Fruit fly (Drosophila melanogaster): ENCODE results near the gene CG12795.

Gene CG12795

dm6 chr2L:3444789-3445188, 7.5 kb upstream of the CG12795 start (continued):
- peak; percentile 16 for TF ChIP-seq CG13424 (tag; optimal IDR thresholded peaks at IDR 0.05)
- TF ChIP-seq pb (GFP tag; optimal IDR thresholded peaks at IDR 0.05): peak; percentile 34
- no peak for TF ChIP-seq CG5180 (GFP tag; optimal IDR thresholded peaks at IDR 0.05)
- TF ChIP-seq ranshi (GFP tag; IDR thresholded peaks at IDR 0.05): no peak; the same call in 1 of the 2 replicates
- TF ChIP-seq sim (GFP tag; IDR thresholded peaks at IDR 0.05): peak; percentile 39; the same call in 1 of the 2 replicates
- TF ChIP-seq CG14860 (GFP tag; IDR thresholded peaks at IDR 0.05; ENCODE audit: partially characterized antibody): no peak
- no peak for TF ChIP-seq CG10431 (GFP tag; optimal IDR thresholded peaks at IDR 0.05)
- no peak for TF ChIP-seq Asciz (GFP tag; optimal IDR thresholded peaks at IDR 0.05)
- peak; percentile 25 for TF ChIP-seq Six4 (GFP tag; optimal IDR thresholded peaks at IDR 0.05)
- no peak for TF ChIP-seq stc (GFP tag; IDR thresholded peaks at IDR 0.05)
- TF ChIP-seq E2f2 (GFP tag; IDR thresholded peaks at IDR 0.05): 0 out of 2 replicates have a peak, but pooled peaks have one; percentile 24
- peak; percentile 58; the same call in 1 of the 2 replicates for TF ChIP-seq lmd (GFP tag; IDR thresholded peaks at IDR 0.05)
- no peak for TF ChIP-seq peb (GFP tag; IDR thresholded peaks at IDR 0.05)
- no peak for TF ChIP-seq CG7556 (GFP tag; optimal IDR thresholded peaks at IDR 0.05)
- peak; percentile 19 for TF ChIP-seq mam (GFP tag; optimal IDR thresholded peaks at IDR 0.05)
- no peak for TF ChIP-seq CG15073 (GFP tag; optimal IDR thresholded peaks at IDR 0.05)
- TF ChIP-seq Med (GFP tag): peak; percentile 88
- peak; percentile 49; the same call in 1 of the 2 replicates for TF ChIP-seq HLH3B (GFP tag; IDR thresholded peaks at IDR 0.05)
- TF ChIP-seq Hr51 (GFP tag; optimal IDR thresholded peaks at IDR 0.05): peak in 1 of 2 experiments; percentile 6
- peak; percentile 5 for TF ChIP-seq her (GFP tag; optimal IDR thresholded peaks at IDR 0.05)
- TF ChIP-seq lov (optimal IDR thresholded peaks at IDR 0.05): no peak
- peak; percentile 69; the same call in 1 of the 3 replicates for TF ChIP-seq lov (GFP tag; IDR thresholded peaks at IDR 0.05)
- no peak for TF ChIP-seq eyg (GFP tag; optimal IDR thresholded peaks at IDR 0.05)
- no peak for TF ChIP-seq CG8290 (GFP tag; optimal IDR thresholded peaks at IDR 0.05)
- TF ChIP-seq CG8290 (tag; optimal IDR thresholded peaks at IDR 0.05): no peak
- TF ChIP-seq slp2 (GFP tag; optimal IDR thresholded peaks at IDR 0.05): peak; percentile 26
- TF ChIP-seq dpn (GFP tag; optimal IDR thresholded peaks at IDR 0.05): peak; percentile 24 to 56
- TF ChIP-seq Ada2b (GFP tag; IDR thresholded peaks at IDR 0.05): peak; percentile 73
- TF ChIP-seq wek (GFP tag; optimal IDR thresholded peaks at IDR 0.05): no peak
- peak; percentile 38; the same call in 1 of the 2 replicates for TF ChIP-seq CG32532 (GFP tag; IDR thresholded peaks at IDR 0.05)
- no peak for TF ChIP-seq sc (optimal IDR thresholded peaks at IDR 0.05)
- TF ChIP-seq sc (GFP tag; optimal IDR thresholded peaks at IDR 0.05): no peak
- no peak for TF ChIP-seq CG3407 (GFP tag; optimal IDR thresholded peaks at IDR 0.05)
- no peak for TF ChIP-seq knrl (GFP tag; IDR thresholded peaks at IDR 0.05; ENCODE audit: partially characterized antibody)
- 0 out of 2 replicates have a peak, but pooled peaks have one; percentile 34 for TF ChIP-seq CG11085 (GFP tag; IDR thresholded peaks at IDR 0.05)
- peak; percentile 36 for TF ChIP-seq CG15269 (tag; optimal IDR thresholded peaks at IDR 0.05)
- TF ChIP-seq CG7928 (GFP tag; optimal IDR thresholded peaks at IDR 0.05): no peak
- TF ChIP-seq GATAe (GFP tag; conservative IDR thresholded peaks at IDR 0.05): no peak
- TF ChIP-seq CG17359 (tag; optimal IDR thresholded peaks at IDR 0.05): peak; percentile 37
- TF ChIP-seq otp (GFP tag; IDR thresholded peaks at IDR 0.05): peak; percentile 67; the same call in 1 of the 3 replicates
- peak; percentile 4 for TF ChIP-seq CG13775 (GFP tag; optimal IDR thresholded peaks at IDR 0.05)
- peak; percentile 49 for TF ChIP-seq CG12391 (tag; optimal IDR thresholded peaks at IDR 0.05)
- TF ChIP-seq CG1603 (tag; optimal IDR thresholded peaks at IDR 0.05): peak; percentile 72
- TF ChIP-seq Optix (GFP tag; IDR thresholded peaks at IDR 0.05): peak; percentile 60; the same call in 1 of the 3 replicates
- TF ChIP-seq fd96Cb (tag; optimal IDR thresholded peaks at IDR 0.05): peak; percentile 41
- no peak for TF ChIP-seq Gsc (GFP tag; IDR thresholded peaks at IDR 0.05)
- TF ChIP-seq cwo (GFP tag; optimal IDR thresholded peaks at IDR 0.05): no peak
- peak; percentile 84 for TF ChIP-seq Drgx (GFP tag; IDR thresholded peaks at IDR 0.05)
- TF ChIP-seq CG17361 (GFP tag; IDR thresholded peaks at IDR 0.05): no peak
- TF ChIP-seq sqz (GFP tag; optimal IDR thresholded peaks at IDR 0.05): no peak
- peak; percentile 35; the same call in 1 of the 3 replicates for TF ChIP-seq CG11560 (tag; IDR thresholded peaks at IDR 0.05)
- no peak for TF ChIP-seq C15 (GFP tag; IDR thresholded peaks at IDR 0.05)
